Fruit fly (Drosophila melanogaster): ENCODE measurements around the gene LManVI.

The LManVI gene

DNA sequence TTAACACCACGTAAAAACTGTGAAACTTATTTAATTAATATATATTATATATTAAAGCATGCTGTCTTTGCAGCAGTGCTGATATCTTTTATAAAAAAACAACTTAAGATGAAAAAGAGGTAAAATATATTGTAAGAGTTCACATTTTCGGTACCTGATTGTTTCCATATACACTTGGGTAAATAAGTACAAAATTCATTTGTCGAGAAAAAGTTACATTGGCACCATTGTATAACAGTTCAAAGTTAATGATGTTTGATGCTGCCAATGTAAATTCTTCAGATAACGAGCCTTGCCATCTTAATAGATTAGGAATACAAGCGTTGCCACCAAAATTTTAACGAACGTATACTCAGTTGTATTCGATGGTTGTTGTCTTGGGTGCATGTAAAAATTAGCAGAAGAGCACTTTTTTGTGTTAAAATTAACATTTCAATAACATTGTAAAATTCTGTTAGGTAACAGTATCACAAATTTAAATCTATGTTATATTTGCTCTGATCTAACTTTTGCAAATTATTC lies 40.2 kb downstream of the LManVI start (continued):
- TF ChIP-seq Med (GFP tag) (no peak), bcd (GFP tag; optimal IDR thresholded peaks at IDR 0.05) (no peak), chif (GFP tag; optimal IDR thresholded peaks at IDR 0.05) (no peak), TFAM (GFP tag; optimal IDR thresholded peaks at IDR 0.05) (no peak), CG30431 (GFP tag; optimal IDR thresholded peaks at IDR 0.05) (no peak), sd (tag; optimal IDR thresholded peaks at IDR 0.05) (no peak), stc (GFP tag; IDR thresholded peaks at IDR 0.05) (no peak), Lhr (GFP tag; optimal IDR thresholded peaks at IDR 0.05) (peak; percentile 54), CG42726 (GFP tag; IDR thresholded peaks at IDR 0.05; ENCODE audit: partially characterized antibody) (peak; percentile 39; the same call in 1 of the 2 replicates), slbo (GFP tag; IDR thresholded peaks at IDR 0.05) (0 out of 2 replicates have a peak, but pooled peaks have one; percentile 14), tx (GFP tag; optimal IDR thresholded peaks at IDR 0.05) (no peak), CG12744 (GFP tag; optimal IDR thresholded peaks at IDR 0.05) (no peak), CG10979 (tag; optimal IDR thresholded peaks at IDR 0.05) (no peak), dmrt11E (tag; optimal IDR thresholded peaks at IDR 0.05) (no peak), ap (GFP tag; IDR thresholded peaks at IDR 0.05) (no peak), zfh1 (GFP tag; IDR thresholded peaks at IDR 0.05) (no peak), Sox100B (GFP tag; optimal IDR thresholded peaks at IDR 0.05) (no peak), CG5180 (GFP tag; optimal IDR thresholded peaks at IDR 0.05) (no peak), fd3F (GFP tag; optimal IDR thresholded peaks at IDR 0.05) (no peak), CG4328 (GFP tag; optimal IDR thresholded peaks at IDR 0.05) (no peak), CG15696 (tag; optimal IDR thresholded peaks at IDR 0.05) (no peak), toy (GFP tag; IDR thresholded peaks at IDR 0.05) (no peak), CG31224 (GFP tag; IDR thresholded peaks at IDR 0.05) (no peak), HmgZ (tag; optimal IDR thresholded peaks at IDR 0.05) (peak; percentile 9), exex (tag; optimal IDR thresholded peaks at IDR 0.05) (peak; percentile 1), CG3847 (GFP tag; IDR thresholded peaks at IDR 0.05) (peak; percentile 76), schlank (tag; optimal IDR thresholded peaks at IDR 0.05) (no peak), ash1 (GFP tag; optimal IDR thresholded peaks at IDR 0.05) (no peak), sug (tag; optimal IDR thresholded peaks at IDR 0.05) (peak; percentile 8), bbx (GFP tag; IDR thresholded peaks at IDR 0.05; ENCODE audit: partially characterized antibody) (no peak)

DNA sequence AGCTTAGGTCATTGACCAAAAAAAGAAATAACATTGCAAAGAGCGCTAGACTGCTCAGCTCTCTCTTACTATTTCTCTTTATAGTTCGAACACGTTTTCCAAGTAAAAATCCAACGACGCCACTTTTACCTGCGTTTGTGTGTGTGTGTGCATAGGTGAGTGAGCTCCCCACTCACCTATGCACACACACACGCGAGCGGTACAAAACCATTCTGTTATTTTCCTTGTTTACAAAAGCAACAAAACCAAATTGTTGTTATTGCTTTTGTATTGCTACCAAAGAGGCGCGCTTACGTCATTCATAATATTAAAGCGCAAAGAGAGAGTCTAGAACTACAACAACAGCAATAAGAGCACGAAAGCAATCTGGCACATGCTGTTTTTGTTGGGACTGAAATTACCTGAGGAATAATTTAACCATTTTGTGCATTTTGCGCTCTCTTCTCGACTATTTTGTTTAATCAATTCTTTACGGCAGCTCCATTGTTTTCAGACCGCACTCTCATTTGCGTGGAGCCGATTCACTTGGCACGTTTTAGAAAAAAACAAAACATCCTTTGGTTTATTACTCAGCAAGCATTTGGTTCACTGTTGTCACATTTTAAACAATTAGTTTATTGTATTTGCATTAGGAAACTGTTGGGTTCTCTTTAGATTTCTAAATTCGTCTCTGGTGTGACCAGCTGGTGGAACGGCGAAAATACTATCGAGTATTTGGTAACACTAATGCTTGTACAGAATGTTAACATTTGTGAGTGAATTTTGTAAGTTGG lies 40.9 kb downstream of the LManVI start, which contains the start of gene raw:
Gene raw, minus strand, starts transcription at position 677 of the 773 bp plus-strand sequence.
- TF ChIP-seq sd (tag; optimal IDR thresholded peaks at IDR 0.05): peak; percentile 60
- no peak for TF ChIP-seq CG2129 (GFP tag; IDR thresholded peaks at IDR 0.05; ENCODE audit: partially characterized antibody)
- TF ChIP-seq CG13424 (tag; optimal IDR thresholded peaks at IDR 0.05): no peak
- TF ChIP-seq CG6813 (GFP tag; optimal IDR thresholded peaks at IDR 0.05): peak; percentile 6
- TF ChIP-seq esg (GFP tag; conservative IDR thresholded peaks at IDR 0.05): no peak
- peak; percentile 88 for TF ChIP-seq CG4360 (GFP tag; IDR thresholded peaks at IDR 0.05)
- TF ChIP-seq org-1 (GFP tag; optimal IDR thresholded peaks at IDR 0.05): no peak
- peak; percentile 48 for TF ChIP-seq Vsx1 (GFP tag; optimal IDR thresholded peaks at IDR 0.05)
- TF ChIP-seq CG10267 (tag; optimal IDR thresholded peaks at IDR 0.05): no peak
- no peak for TF ChIP-seq CG16815 (GFP tag; optimal IDR thresholded peaks at IDR 0.05)
- peak; percentile 14 for TF ChIP-seq CG13296 (GFP tag; optimal IDR thresholded peaks at IDR 0.05)
- TF ChIP-seq row (GFP tag; IDR thresholded peaks at IDR 0.05): no peak; the same call in 2 of the 3 replicates
- no peak for TF ChIP-seq Doc2 (GFP tag; IDR thresholded peaks at IDR 0.05)
- TF ChIP-seq MTF-1 (GFP tag; optimal IDR thresholded peaks at IDR 0.05; ENCODE audit: borderline replicate concordance): no peak
- no peak for TF ChIP-seq Lhr (GFP tag; optimal IDR thresholded peaks at IDR 0.05)
- no peak for TF ChIP-seq CG11085 (GFP tag; IDR thresholded peaks at IDR 0.05)
- no peak for TF ChIP-seq lilli (GFP tag; optimal IDR thresholded peaks at IDR 0.05)
- TF ChIP-seq CG18764 (GFP tag; optimal IDR thresholded peaks at IDR 0.05): no peak
- no peak for TF ChIP-seq Meics (GFP tag; optimal IDR thresholded peaks at IDR 0.05)
- TF ChIP-seq Deaf1 (tag; optimal IDR thresholded peaks at IDR 0.05): no peak
- TF ChIP-seq BEAF-32 (GFP tag; optimal IDR thresholded peaks at IDR 0.05): no peak

All from whole organism, embryonic.